Worm (Caenorhabditis elegans) whole organism, L1 larva: ENCODE measurements around the gene F59A7.2.
A peak's percentile ranks its signal among the peaks of the same experiment; 100 is the strongest.

Experiments used
- C34B4.2 ChIP-seq: sonication (generic microtip); optimal IDR thresholded peaks from 2 replicates; lab custom pipeline; 2017; ENCODE audit warnings: mild to moderate bottlenecking, missing genetic modification characterization, missing compliant biosample characterization
- F16B12.6 ChIP-seq: fragments of 150-350 bp; optimal IDR thresholded peaks from 2 replicates; lab custom pipeline; 2014; ENCODE audit warnings: missing biosample characterization, missing genetic modification characterization
- Y116A8C.19 ChIP-seq: sonication (generic microtip); optimal IDR thresholded peaks from 2 replicates; lab custom pipeline; 2016; ENCODE audit warnings: missing compliant biosample characterization, missing genetic modification characterization, borderline replicate concordance
- aha-1 ChIP-seq: fragments of 150-350 bp; optimal IDR thresholded peaks from 2 replicates; lab custom pipeline; 2014; ENCODE audit warnings: missing biosample characterization, missing genetic modification characterization
- ama-1 ChIP-seq: fragments of 150-350 bp; optimal IDR thresholded peaks from 2 replicates; lab custom pipeline; 2014
- blmp-1 ChIP-seq: fragments of 150-350 bp; optimal IDR thresholded peaks from 2 replicates; lab custom pipeline; 2014; ENCODE audit warnings: missing biosample characterization, missing genetic modification characterization
- ceh-63 ChIP-seq: fragments of 200-800 bp; sonication (Bioruptor generic); optimal IDR thresholded peaks from 2 replicates; lab custom pipeline; 2018; ENCODE audit warnings: mild to moderate bottlenecking, missing genetic modification characterization, missing compliant biosample characterization
- ceh-88 ChIP-seq: fragments of 200-800 bp; sonication (Bioruptor generic); IDR thresholded peaks from 2 replicates; pipeline ENCODE4 v1.3.6; 2022; ENCODE audit warnings: missing genetic modification characterization, missing compliant biosample characterization
- ceh-90 ChIP-seq: sonication (generic microtip); optimal IDR thresholded peaks from 2 replicates; lab custom pipeline; 2016; ENCODE audit warnings: missing genetic modification characterization, missing compliant biosample characterization
- dpl-1 ChIP-seq, 3 experiments: fragments of 150-350 bp in 2 of 3; sonication (generic microtip) in 1 of 3; optimal IDR thresholded peaks; 2 replicates each; lab custom pipeline; 2014 to 2017; ENCODE audit warnings: missing biosample characterization in 3 of 3, missing genetic modification characterization in 3 of 3, missing genetic modification reagents in 3 of 3
- efl-1 ChIP-seq, 4 experiments: fragments of 150-350 bp; optimal IDR thresholded peaks in 3 of 4; peaks in 1 of 4; 1 replicate in 1 of 4; 2 replicates in 3 of 4; lab custom pipeline; 2014; ENCODE audit warnings: missing biosample characterization in 2 of 4, missing genetic modification characterization in 2 of 4, missing genetic modification reagents in 2 of 4
- egl-27 ChIP-seq, 2 experiments: fragments of 150-350 bp in 1 of 2; sonication (generic microtip); optimal IDR thresholded peaks; 3 replicates each; lab custom pipeline; 2017 to 2018; ENCODE audit warnings: missing biosample characterization in 2 of 2, missing genetic modification characterization in 2 of 2, missing genetic modification reagents in 2 of 2
- elt-2 ChIP-seq: sonication (generic microtip); optimal IDR thresholded peaks from 2 replicates; lab custom pipeline; 2016; ENCODE audit warnings: missing genetic modification characterization, mild to moderate bottlenecking, inconsistent platforms, missing compliant biosample characterization, missing genetic modification reagents
- elt-3 ChIP-seq, 6 experiments: fragments of 150-350 bp in 1 of 6; sonication (generic microtip); optimal IDR thresholded peaks; 2 replicates each; lab custom pipeline; 2017 to 2018; ENCODE audit warnings: missing biosample characterization in 6 of 6, missing genetic modification characterization in 6 of 6, inconsistent platforms in 1 of 6
- fkh-4 ChIP-seq: sonication (generic microtip); optimal IDR thresholded peaks from 2 replicates; lab custom pipeline; 2016; ENCODE audit warnings: missing compliant biosample characterization, missing genetic modification characterization, borderline replicate concordance
- fkh-8 ChIP-seq: sonication (generic microtip); optimal IDR thresholded peaks from 2 replicates; lab custom pipeline; 2016; ENCODE audit warnings: mild to moderate bottlenecking, missing genetic modification characterization, missing compliant biosample characterization
- grh-1 ChIP-seq: fragments of 200-800 bp; sonication (Bioruptor generic); IDR thresholded peaks from 2 replicates; pipeline ENCODE4 v1.3.6; 2022; ENCODE audit warnings: missing genetic modification reagents, missing genetic modification characterization, missing compliant biosample characterization
- hlh-4 ChIP-seq: sonication (generic microtip); optimal IDR thresholded peaks from 2 replicates; lab custom pipeline; 2016; ENCODE audit warnings: mild to moderate bottlenecking, missing genetic modification characterization, missing compliant biosample characterization
- jun-1 ChIP-seq: fragments of 150-350 bp; optimal IDR thresholded peaks from 2 replicates; lab custom pipeline; 2014; ENCODE audit warnings: missing biosample characterization, missing genetic modification reagents, missing genetic modification characterization
- lin-13 ChIP-seq: fragments of 150-350 bp; optimal IDR thresholded peaks from 2 replicates; lab custom pipeline; 2014; ENCODE audit warnings: missing biosample characterization, missing genetic modification reagents, missing genetic modification characterization
- lin-35 ChIP-seq, 2 experiments: fragments of 150-350 bp; optimal IDR thresholded peaks; 2 replicates each; lab custom pipeline; 2014; ENCODE audit warnings: missing biosample characterization in 2 of 2, missing genetic modification characterization in 2 of 2, missing genetic modification reagents in 2 of 2
- lir-3 ChIP-seq: sonication (generic microtip); optimal IDR thresholded peaks from 2 replicates; lab custom pipeline; 2016; ENCODE audit warnings: mild to moderate bottlenecking, missing genetic modification characterization, moderate library complexity, missing compliant biosample characterization; ENCODE audit not compliant: poor library complexity
- lsy-2 ChIP-seq, 2 experiments: fragments of 150-350 bp; optimal IDR thresholded peaks; 2 replicates each; lab custom pipeline; 2014; ENCODE audit warnings: missing biosample characterization in 2 of 2, missing genetic modification characterization in 2 of 2
- mab-9 ChIP-seq: fragments of 200-800 bp; sonication (Bioruptor generic); IDR thresholded peaks from 2 replicates; pipeline ENCODE4 v1.3.6; 2022; ENCODE audit warnings: missing genetic modification reagents, missing genetic modification characterization, missing compliant biosample characterization
- mep-1 ChIP-seq: fragments of 150-350 bp; optimal IDR thresholded peaks from 2 replicates; lab custom pipeline; 2014; ENCODE audit warnings: missing biosample characterization, missing genetic modification characterization
- nhr-20 ChIP-seq: sonication (generic microtip); optimal IDR thresholded peaks from 2 replicates; lab custom pipeline; 2016; ENCODE audit warnings: mild to moderate bottlenecking, missing genetic modification characterization, missing compliant biosample characterization
- nhr-237 ChIP-seq: fragments of 150-350 bp; optimal IDR thresholded peaks from 2 replicates; lab custom pipeline; 2014; ENCODE audit warnings: missing biosample characterization, missing genetic modification characterization
- nhr-47 ChIP-seq: sonication (generic microtip); optimal IDR thresholded peaks from 2 replicates; lab custom pipeline; 2016; ENCODE audit warnings: mild to moderate bottlenecking, missing genetic modification characterization, moderate library complexity, missing compliant biosample characterization
- nhr-71 ChIP-seq: sonication (generic microtip); optimal IDR thresholded peaks from 2 replicates; lab custom pipeline; 2016; ENCODE audit warnings: mild to moderate bottlenecking, missing genetic modification characterization, moderate library complexity, missing compliant biosample characterization
- nhr-76 ChIP-seq: sonication (generic microtip); optimal IDR thresholded peaks from 2 replicates; lab custom pipeline; 2017; ENCODE audit warnings: missing biosample characterization, missing genetic modification characterization
- nhr-84 ChIP-seq: sonication (generic microtip); optimal IDR thresholded peaks from 2 replicates; lab custom pipeline; 2017; ENCODE audit warnings: missing biosample characterization, missing genetic modification characterization
- nhr-85 ChIP-seq: sonication (generic microtip); peaks from one replicate; lab custom pipeline; 2016; ENCODE audit warnings: missing genetic modification characterization, inconsistent platforms, missing compliant biosample characterization
- nhr-90 ChIP-seq: sonication (generic microtip); optimal IDR thresholded peaks from 2 replicates; lab custom pipeline; 2016; ENCODE audit warnings: mild to moderate bottlenecking, missing genetic modification characterization, missing compliant biosample characterization; ENCODE audit not compliant: poor library complexity
- pag-3 ChIP-seq: sonication (generic microtip); optimal IDR thresholded peaks from 2 replicates; lab custom pipeline; 2017; ENCODE audit warnings: missing genetic modification characterization, mild to moderate bottlenecking, missing compliant biosample characterization, antibody characterized with exemption, borderline replicate concordance; ENCODE audit not compliant: insufficient read depth
- pqm-1 ChIP-seq: sonication (generic microtip); optimal IDR thresholded peaks from 3 replicates; lab custom pipeline; 2017; ENCODE audit warnings: missing biosample characterization, missing genetic modification characterization
- rnt-1 ChIP-seq: sonication (generic microtip); optimal IDR thresholded peaks from 2 replicates; lab custom pipeline; 2016; ENCODE audit warnings: mild to moderate bottlenecking, missing genetic modification characterization, moderate library complexity, missing compliant biosample characterization
- skn-1 ChIP-seq: fragments of 150-350 bp; optimal IDR thresholded peaks from 2 replicates; lab custom pipeline; 2014; ENCODE audit warnings: missing biosample characterization, missing genetic modification characterization
- snpc-4 ChIP-seq: fragments of 150-350 bp; optimal IDR thresholded peaks from 2 replicates; lab custom pipeline; 2014; ENCODE audit warnings: missing biosample characterization, missing genetic modification characterization
- snu-23 ChIP-seq: sonication (generic microtip); optimal IDR thresholded peaks from 2 replicates; lab custom pipeline; 2016; ENCODE audit warnings: missing genetic modification characterization, missing compliant biosample characterization
- sptf-1 ChIP-seq: fragments of 150-350 bp; optimal IDR thresholded peaks from 2 replicates; lab custom pipeline; 2014; ENCODE audit warnings: missing biosample characterization, missing genetic modification characterization
- sup-37 ChIP-seq: fragments of 200-800 bp; sonication (Bioruptor generic); optimal IDR thresholded peaks from 2 replicates; lab custom pipeline; 2018; ENCODE audit warnings: mild to moderate bottlenecking, missing genetic modification characterization, missing compliant biosample characterization
- swsn-7 ChIP-seq: sonication (generic microtip); optimal IDR thresholded peaks from 2 replicates; lab custom pipeline; 2016; ENCODE audit warnings: missing genetic modification characterization, missing compliant biosample characterization
- tbx-2 ChIP-seq: sonication (generic microtip); optimal IDR thresholded peaks from 2 replicates; lab custom pipeline; 2016; ENCODE audit warnings: missing genetic modification characterization, missing compliant biosample characterization
- tlp-1 ChIP-seq: fragments of 150-350 bp; optimal IDR thresholded peaks from 2 replicates; lab custom pipeline; 2014; ENCODE audit warnings: missing biosample characterization, missing genetic modification characterization
- unc-30 ChIP-seq: sonication (generic microtip); optimal IDR thresholded peaks from 2 replicates; lab custom pipeline; 2017; ENCODE audit warnings: missing biosample characterization, missing genetic modification characterization
- unc-62 ChIP-seq: fragments of 150-350 bp; optimal IDR thresholded peaks from 2 replicates; lab custom pipeline; 2014; ENCODE audit warnings: missing biosample characterization, missing genetic modification reagents, missing genetic modification characterization
- unc-86 ChIP-seq: sonication (generic microtip); optimal IDR thresholded peaks from 2 replicates; lab custom pipeline; 2016; ENCODE audit warnings: missing genetic modification characterization, missing compliant biosample characterization
- unc-98 ChIP-seq: fragments of 200-800 bp; sonication (Bioruptor generic); IDR thresholded peaks from 2 replicates; pipeline ENCODE4 v1.3.6; 2022; ENCODE audit warnings: missing genetic modification characterization, missing compliant biosample characterization
- xbp-1 ChIP-seq: sonication (generic microtip); optimal IDR thresholded peaks from 2 replicates; lab custom pipeline; 2016; ENCODE audit warnings: missing genetic modification characterization, missing compliant biosample characterization
- zag-1 ChIP-seq: fragments of 150-350 bp; optimal IDR thresholded peaks from 2 replicates; lab custom pipeline; 2014; ENCODE audit warnings: missing biosample characterization, missing genetic modification characterization
- ztf-4 ChIP-seq: fragments of 150-350 bp; optimal IDR thresholded peaks from 2 replicates; lab custom pipeline; 2014; ENCODE audit warnings: missing biosample characterization, missing genetic modification characterization

F59A7.2 gene

ce11 chrV:2011777-2012176 lies 4.6 kb downstream of the F59A7.2 start, which contains the start of gene F59A7.7:
F59A7.7 (plus strand) TSS chrV:2012077.
- TF ChIP-seq xbp-1 (tag; lab: Kevin White, UChicago) (no peak), nhr-85 (tag; lab: Kevin White, UChicago) (no peak), nhr-84 (tag; lab: Kevin White, UChicago) (no peak)
- TF ChIP-seq, all 84 proteins: peak for 0

- TF ChIP-seq zag-1 (tag; lab: Kevin White, UChicago) (no peak), lin-13 (GFP tag; lab: Kevin White, UChicago) (peak; percentile 41), lin-35 (GFP tag; optimal IDR thresholded peaks at IDR 0.05; lab: Kevin White, UChicago) (peak; percentile 19 to 78), elt-3 (tag; optimal IDR thresholded peaks at IDR 0.05; lab: Kevin White, UChicago) (peak in 1 of 6 experiments; percentile 16), lir-3 (no peak), unc-62 (no peak), nhr-76 (tag; lab: Kevin White, UChicago) (no peak), skn-1 (tag; lab: Kevin White, UChicago) (no peak), dpl-1 (GFP tag; optimal IDR thresholded peaks at IDR 0.05; lab: Kevin White, UChicago) (peak; percentile 15 to 63 (median 51)), F16B12.6 (tag; lab: Kevin White, UChicago) (peak; percentile 76), Y116A8C.19 (no peak), snu-23 (GFP tag; lab: Kevin White, UChicago) (peak; percentile 54), nhr-47 (tag; lab: Kevin White, UChicago) (peak; percentile 69), egl-27 (tag; optimal IDR thresholded peaks at IDR 0.05; lab: Kevin White, UChicago) (no peak), nhr-71 (tag; lab: Kevin White, UChicago) (peak; percentile 79), nhr-20 (tag; lab: Kevin White, UChicago) (peak; percentile 56), tbx-2 (tag; lab: Kevin White, UChicago) (peak; percentile 34), snpc-4 (no peak), jun-1 (tag; lab: Kevin White, UChicago) (no peak), tlp-1 (tag; lab: Kevin White, UChicago) (no peak), nhr-85 (tag; lab: Kevin White, UChicago) (peak; percentile 94), hlh-4 (no peak), unc-98 (no peak), unc-30 (tag; lab: Kevin White, UChicago) (no peak), blmp-1 (tag; lab: Kevin White, UChicago) (no peak), grh-1 (GFP tag; lab: Robert Waterston, UW) (peak; percentile 51), nhr-237 (tag; lab: Kevin White, UChicago) (no peak), ceh-63 (no peak), ama-1 (lab: Kevin White, UChicago) (no peak), lsy-2 (tag; optimal IDR thresholded peaks at IDR 0.05; lab: Kevin White, UChicago) (peak; percentile 82 to 97), pag-3 (no peak), mep-1 (tag; lab: Kevin White, UChicago) (no peak), elt-2 (tag; lab: Kevin White, UChicago) (no peak), rnt-1 (peak; percentile 77), pqm-1 (tag; lab: Kevin White, UChicago) (no peak), sptf-1 (no peak), ceh-88 (GFP tag; lab: Robert Waterston, UW) (peak; percentile 59; the same call in 1 of the 2 replicates), sup-37 (GFP tag; lab: Kevin White, UChicago) (no peak), swsn-7 (tag; lab: Kevin White, UChicago) (peak; percentile 20), ztf-4 (tag; lab: Kevin White, UChicago) (no peak), efl-1 (optimal IDR thresholded peaks at IDR 0.05; lab: Kevin White, UChicago) (peak; percentile 83 to 87), efl-1 (GFP tag; optimal IDR thresholded peaks at IDR 0.05 in 1 of 2; lab: Kevin White, UChicago) (peak; percentile 38 to 95), nhr-90 (tag; lab: Kevin White, UChicago) (peak; percentile 70), unc-86 (no peak), mab-9 (GFP tag; lab: Robert Waterston, UW) (no peak), C34B4.2 (tag; lab: Kevin White, UChicago) (no peak), aha-1 (tag; lab: Kevin White, UChicago) (no peak), fkh-4 (tag; lab: Kevin White, UChicago) (no peak), xbp-1 (tag; lab: Kevin White, UChicago) (peak; percentile 13), fkh-8 (tag; lab: Kevin White, UChicago) (peak; percentile 34), ceh-90 (tag; lab: Kevin White, UChicago) (no peak)
Measured at ce11 chrV:2008412-2008811, 7.9 kb downstream of the F59A7.2 start.
